Worm (Caenorhabditis elegans) whole organism, L3 larva: ENCODE measurements around the gene C17A2.3.

Experiments used
- ZK546.5 ChIP-seq: sonication (generic microtip); optimal IDR thresholded peaks from 2 replicates; lab custom pipeline; 2017; ENCODE audit warnings: missing biosample characterization, missing genetic modification characterization
- ama-1 ChIP-seq: fragments of 150-350 bp; optimal IDR thresholded peaks from 2 replicates; lab custom pipeline; 2018
- ceh-82 ChIP-seq: fragments of 150-350 bp; optimal IDR thresholded peaks from 2 replicates; lab custom pipeline; 2014; ENCODE audit warnings: missing biosample characterization, missing genetic modification characterization
- elt-1 ChIP-seq: fragments of 150-350 bp; optimal IDR thresholded peaks from 2 replicates; lab custom pipeline; 2014; ENCODE audit warnings: missing biosample characterization, missing genetic modification characterization
- elt-3 ChIP-seq, 3 experiments: fragments of 150-350 bp in 1 of 3; sonication (generic microtip) in 2 of 3; optimal IDR thresholded peaks; 2 replicates in 2 of 3; 4 replicates in 1 of 3; lab custom pipeline; 2014 to 2017; ENCODE audit warnings: missing biosample characterization in 3 of 3, missing genetic modification characterization in 3 of 3
- fkh-10 ChIP-seq: sonication (generic microtip); optimal IDR thresholded peaks from 2 replicates; lab custom pipeline; 2017; ENCODE audit warnings: missing biosample characterization, missing genetic modification reagents, missing genetic modification characterization
- fos-1 ChIP-seq: fragments of 150-350 bp; optimal IDR thresholded peaks from 2 replicates; lab custom pipeline; 2014; ENCODE audit warnings: missing biosample characterization, missing genetic modification characterization
- nfya-1 ChIP-seq: sonication (generic microtip); optimal IDR thresholded peaks from 2 replicates; lab custom pipeline; 2017; ENCODE audit warnings: missing genetic modification characterization, mild to moderate bottlenecking, missing compliant biosample characterization, antibody characterized with exemption, moderate library complexity; ENCODE audit not compliant: insufficient read depth
- nhr-11 ChIP-seq: fragments of 150-350 bp; optimal IDR thresholded peaks from 2 replicates; lab custom pipeline; 2014; ENCODE audit warnings: missing biosample characterization, missing genetic modification characterization
- nhr-28 ChIP-seq: fragments of 150-350 bp; optimal IDR thresholded peaks from 2 replicates; lab custom pipeline; 2014; ENCODE audit warnings: missing biosample characterization, missing genetic modification characterization
- pha-4 ChIP-seq: fragments of 150-350 bp; optimal IDR thresholded peaks from 2 replicates; lab custom pipeline; 2014; ENCODE audit warnings: missing biosample characterization, missing genetic modification reagents, missing genetic modification characterization
- unc-62 ChIP-seq: fragments of 150-350 bp; sonication (generic microtip); optimal IDR thresholded peaks from 4 replicates; lab custom pipeline; 2014; ENCODE audit warnings: missing biosample characterization, missing genetic modification reagents, missing genetic modification characterization
- ztf-11 ChIP-seq: fragments of 150-350 bp; optimal IDR thresholded peaks from 2 replicates; lab custom pipeline; 2014; ENCODE audit warnings: missing biosample characterization, missing genetic modification characterization

DNA sequence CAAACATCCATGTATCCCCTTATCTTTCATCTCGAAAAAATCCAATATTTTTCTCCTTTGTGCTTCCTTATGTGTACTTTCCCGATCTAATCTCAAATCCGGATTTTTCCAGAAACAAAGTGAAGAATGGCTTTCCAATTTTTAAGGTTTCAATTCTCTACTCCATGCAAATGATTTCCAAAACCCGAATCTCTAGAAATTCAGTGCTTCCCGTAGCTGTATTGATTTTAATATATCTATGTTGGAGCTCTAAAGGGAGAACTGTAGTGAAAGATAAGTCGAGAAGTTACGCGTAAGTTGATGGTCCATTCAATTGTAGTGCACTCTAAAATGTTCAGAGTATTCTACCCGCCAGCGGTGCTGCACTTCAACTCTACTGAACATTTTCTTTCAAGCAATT lies 3.8 kb upstream of the C17A2.3 start, which contains the start of gene C17A2.4:
- no peak for TF ChIP-seq elt-3 (tag; optimal IDR thresholded peaks at IDR 0.05; lab: Kevin White, UChicago)
- TF ChIP-seq ztf-11 (tag; lab: Kevin White, UChicago), result no peak
- no peak for TF ChIP-seq nhr-11 (tag; lab: Kevin White, UChicago)
- TF ChIP-seq unc-62 (GFP tag; lab: Kevin White, UChicago), result no peak
- no peak for TF ChIP-seq ceh-82
- TF ChIP-seq fkh-10, result no peak
- no peak for TF ChIP-seq elt-1
- no peak for TF ChIP-seq nhr-28 (tag; lab: Kevin White, UChicago)
- no peak for TF ChIP-seq nfya-1
- TF ChIP-seq ama-1 (lab: Kevin White, UChicago), result no peak
- no peak for TF ChIP-seq fos-1 (tag; lab: Kevin White, UChicago)
- TF ChIP-seq pha-4 (tag; lab: Kevin White, UChicago), result no peak
- TF ChIP-seq ZK546.5 (tag; lab: Kevin White, UChicago), result no peak
